Worm (Caenorhabditis elegans) whole organism, L1 larva: ENCODE data around the gene Y17D7B.3.

ENCODE experiments used
- C34B4.2 ChIP-seq: sonication (generic microtip); optimal IDR thresholded peaks from 2 replicates; lab custom pipeline; 2017; ENCODE audit warnings: mild to moderate bottlenecking, missing genetic modification characterization, missing compliant biosample characterization
- alr-1 ChIP-seq: fragments of 200-800 bp; sonication (Bioruptor generic); optimal IDR thresholded peaks from 2 replicates; lab custom pipeline; 2018; ENCODE audit warnings: borderline replicate concordance, mild to moderate bottlenecking, missing genetic modification characterization, missing compliant biosample characterization
- dpl-1 ChIP-seq, 3 experiments: fragments of 150-350 bp in 2 of 3; sonication (generic microtip) in 1 of 3; optimal IDR thresholded peaks; 2 replicates each; lab custom pipeline; 2014 to 2017; ENCODE audit warnings: missing biosample characterization in 3 of 3, missing genetic modification characterization in 3 of 3, missing genetic modification reagents in 3 of 3
- fkh-4 ChIP-seq: sonication (generic microtip); optimal IDR thresholded peaks from 2 replicates; lab custom pipeline; 2016; ENCODE audit warnings: missing compliant biosample characterization, missing genetic modification characterization, borderline replicate concordance
- fos-1 ChIP-seq: fragments of 150-350 bp; optimal IDR thresholded peaks from 2 replicates; lab custom pipeline; 2014; ENCODE audit warnings: missing biosample characterization, missing genetic modification characterization
- lin-39 ChIP-seq: fragments of 150-350 bp; optimal IDR thresholded peaks from 2 replicates; lab custom pipeline; 2014; ENCODE audit warnings: missing biosample characterization, missing genetic modification reagents, missing genetic modification characterization
- mdl-1 ChIP-seq, 2 experiments: fragments of 150-350 bp; optimal IDR thresholded peaks; 2 replicates each; lab custom pipeline; 2014 to 2017; ENCODE audit warnings: missing biosample characterization in 2 of 2, missing genetic modification characterization in 2 of 2, inconsistent platforms in 1 of 2
- nhr-237 ChIP-seq: fragments of 150-350 bp; optimal IDR thresholded peaks from 2 replicates; lab custom pipeline; 2014; ENCODE audit warnings: missing biosample characterization, missing genetic modification characterization
- pqm-1 ChIP-seq: sonication (generic microtip); optimal IDR thresholded peaks from 3 replicates; lab custom pipeline; 2017; ENCODE audit warnings: missing biosample characterization, missing genetic modification characterization
- snpc-4 ChIP-seq: fragments of 150-350 bp; optimal IDR thresholded peaks from 2 replicates; lab custom pipeline; 2014; ENCODE audit warnings: missing biosample characterization, missing genetic modification characterization
- sox-4 ChIP-seq: sonication (generic microtip); optimal IDR thresholded peaks from 2 replicates; lab custom pipeline; 2016; ENCODE audit warnings: missing genetic modification characterization, missing compliant biosample characterization
- zag-1 ChIP-seq: fragments of 150-350 bp; optimal IDR thresholded peaks from 2 replicates; lab custom pipeline; 2014; ENCODE audit warnings: missing biosample characterization, missing genetic modification characterization

DNA sequence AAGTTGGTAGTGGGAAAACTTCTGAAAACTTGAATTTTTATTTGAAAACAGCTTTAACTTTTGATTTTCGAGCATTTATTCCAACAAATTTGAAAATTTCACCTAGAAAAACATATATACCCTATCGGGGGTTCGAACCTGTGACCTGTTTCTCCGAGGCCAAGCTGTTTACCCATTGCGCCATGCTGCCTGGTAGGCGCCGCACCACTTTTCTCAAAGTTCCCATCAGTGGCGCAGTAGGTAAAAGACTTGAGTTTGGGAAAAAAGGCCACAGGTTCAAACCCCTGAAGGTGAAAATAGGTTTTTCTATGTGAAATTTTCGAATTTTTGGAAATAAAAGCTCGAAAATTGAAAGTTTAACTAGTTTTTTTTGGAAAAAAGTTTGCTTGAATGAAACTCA is 6.0 kb downstream of the Y17D7B.3 start:
- no peak for TF ChIP-seq mdl-1 (tag; optimal IDR thresholded peaks at IDR 0.05; lab: Kevin White, UChicago)
- TF ChIP-seq fkh-4: no peak
- TF ChIP-seq nhr-237 (tag; lab: Kevin White, UChicago): no peak
- TF ChIP-seq pqm-1 (tag; lab: Kevin White, UChicago): no peak
- no peak for TF ChIP-seq lin-39 (tag; lab: Kevin White, UChicago)
- TF ChIP-seq snpc-4 (tag; lab: Kevin White, UChicago): no peak
- TF ChIP-seq dpl-1 (GFP tag; optimal IDR thresholded peaks at IDR 0.05; lab: Kevin White, UChicago): no peak
- no peak for TF ChIP-seq fos-1 (tag; lab: Kevin White, UChicago)
- no peak for TF ChIP-seq C34B4.2 (tag; lab: Kevin White, UChicago)
- TF ChIP-seq alr-1 (tag; lab: Kevin White, UChicago): no peak
- TF ChIP-seq sox-4 (tag; lab: Kevin White, UChicago): no peak
- TF ChIP-seq zag-1 (tag; lab: Kevin White, UChicago): no peak
